Fruit fly (Drosophila melanogaster): ENCODE results near the gene CG31862.
A peak's percentile ranks its signal among the peaks of the same experiment; 100 is the strongest.

Gene CG31862

dm6 chr2L:12369612-12370011 is 31.0 kb downstream of the CG31862 start (continued):
- TF ChIP-seq NK7.1 (GFP tag; optimal IDR thresholded peaks at IDR 0.05) (no peak), CG10979 (tag; optimal IDR thresholded peaks at IDR 0.05) (no peak), CG12155 (GFP tag; optimal IDR thresholded peaks at IDR 0.05) (peak; percentile 2), gsb (GFP tag; IDR thresholded peaks at IDR 0.05) (0 out of 2 replicates have a peak, but pooled peaks have one; percentile 33), Fer1 (GFP tag; optimal IDR thresholded peaks at IDR 0.05) (peak; percentile 44), pan (optimal IDR thresholded peaks at IDR 0.05) (no peak), pan (GFP tag; optimal IDR thresholded peaks at IDR 0.05 in 1 of 2, IDR thresholded peaks at IDR 0.05 in 1 of 2) (peak in 1 of 2 experiments; percentile 71), fd3F (GFP tag; optimal IDR thresholded peaks at IDR 0.05) (peak; percentile 35), B-H2 (GFP tag; optimal IDR thresholded peaks at IDR 0.05) (peak; percentile 55), CG2116 (GFP tag; optimal IDR thresholded peaks at IDR 0.05) (peak; percentile 1), CG2120 (GFP tag; optimal IDR thresholded peaks at IDR 0.05) (peak; percentile 52), emc (GFP tag; optimal IDR thresholded peaks at IDR 0.05) (no peak), lab (GFP tag; optimal IDR thresholded peaks at IDR 0.05) (peak; percentile 77), shn (GFP tag; optimal IDR thresholded peaks at IDR 0.05) (no peak), so (GFP tag; IDR thresholded peaks at IDR 0.05) (0 out of 3 replicates have a peak, but pooled peaks have one; percentile 33), Scr (GFP tag; IDR thresholded peaks at IDR 0.05; ENCODE audit: partially characterized antibody) (no peak), wek (GFP tag; optimal IDR thresholded peaks at IDR 0.05) (peak; percentile 35), Atf6 (GFP tag; IDR thresholded peaks at IDR 0.05) (peak; percentile 76), Hmr (GFP tag; optimal IDR thresholded peaks at IDR 0.05) (peak; percentile 64), bab2 (GFP tag; optimal IDR thresholded peaks at IDR 0.05) (no peak), Camta (GFP tag; optimal IDR thresholded peaks at IDR 0.05) (no peak), Deaf1 (tag; optimal IDR thresholded peaks at IDR 0.05) (peak; percentile 12), NFAT (GFP tag; IDR thresholded peaks at IDR 0.05) (peak; percentile 27; the same call in 1 of the 2 replicates), pho (GFP tag; optimal IDR thresholded peaks at IDR 0.05) (peak; percentile 25), bowl (GFP tag; IDR thresholded peaks at IDR 0.05) (no peak), PHDP (tag; optimal IDR thresholded peaks at IDR 0.05) (peak; percentile 38), unpg (GFP tag; optimal IDR thresholded peaks at IDR 0.05) (peak; percentile 5), CG8765 (GFP tag; IDR thresholded peaks at IDR 0.05) (no peak), Adf1 (GFP tag; IDR thresholded peaks at IDR 0.05) (peak; percentile 26; the same call in 1 of the 2 replicates), CG15011 (GFP tag; optimal IDR thresholded peaks at IDR 0.05) (peak; percentile 11), Asciz (GFP tag; optimal IDR thresholded peaks at IDR 0.05) (peak; percentile 1), CG1832 (GFP tag; optimal IDR thresholded peaks at IDR 0.05) (no peak), CG3281 (GFP tag; optimal IDR thresholded peaks at IDR 0.05) (peak; percentile 37), Jarid2 (GFP tag; optimal IDR thresholded peaks at IDR 0.05) (peak; percentile 8), CG10267 (tag; optimal IDR thresholded peaks at IDR 0.05) (no peak), amos (GFP tag; IDR thresholded peaks at IDR 0.05; ENCODE audit: partially characterized antibody) (no peak), CG32532 (GFP tag; IDR thresholded peaks at IDR 0.05) (no peak), Meics (GFP tag; optimal IDR thresholded peaks at IDR 0.05) (peak; percentile 49), Optix (GFP tag; IDR thresholded peaks at IDR 0.05) (no peak), Dbx (GFP tag; IDR thresholded peaks at IDR 0.05) (0 out of 3 replicates have a peak, but pooled peaks have one; percentile 55), seq (GFP tag; IDR thresholded peaks at IDR 0.05) (peak; percentile 75), TFAM (GFP tag; optimal IDR thresholded peaks at IDR 0.05) (no peak), CG10543 (GFP tag; optimal IDR thresholded peaks at IDR 0.05) (peak; percentile 55), nau (GFP tag; optimal IDR thresholded peaks at IDR 0.05) (peak; percentile 3), CG2678 (tag; optimal IDR thresholded peaks at IDR 0.05) (peak; percentile 49), Fer2 (tag; optimal IDR thresholded peaks at IDR 0.05) (peak; percentile 47), CG12104 (GFP tag; optimal IDR thresholded peaks at IDR 0.05) (peak; percentile 17), kni (GFP tag; optimal IDR thresholded peaks at IDR 0.05) (peak; percentile 11), GATAe (GFP tag; conservative IDR thresholded peaks at IDR 0.05) (no peak), dysf (GFP tag; IDR thresholded peaks at IDR 0.05) (peak; percentile 45; the same call in 1 of the 3 replicates), sug (tag; optimal IDR thresholded peaks at IDR 0.05) (peak; percentile 27)
